Worm (Caenorhabditis elegans) whole organism, young adult: ENCODE results near the gene mrpl-22.

Experiments used
- B0019.2 ChIP-seq: fragments of 200-800 bp; sonication (Bioruptor generic); conservative IDR thresholded peaks from 2 replicates; pipeline ENCODE4 v1.3.6; 2022; ENCODE audit warnings: missing genetic modification reagents, missing genetic modification characterization, missing compliant biosample characterization
- B0035.1 ChIP-seq: sonication (generic microtip); optimal IDR thresholded peaks from 2 replicates; lab custom pipeline; 2016; ENCODE audit warnings: missing genetic modification characterization, mild to moderate bottlenecking, missing compliant biosample characterization, missing genotype, missing genetic modification reagents
- B0261.1 ChIP-seq: sonication (generic microtip); optimal IDR thresholded peaks from 2 replicates; lab custom pipeline; 2016; ENCODE audit warnings: mild to moderate bottlenecking, missing genetic modification characterization, moderate library complexity, missing compliant biosample characterization
- C06A6.2 ChIP-seq: fragments of 200-800 bp; sonication (Bioruptor generic); conservative IDR thresholded peaks from 2 replicates; pipeline ENCODE4 v1.3.6; 2022; ENCODE audit warnings: missing genetic modification characterization, missing compliant biosample characterization
- C17E4.6 ChIP-seq: fragments of 200-800 bp; sonication (Bioruptor generic); IDR thresholded peaks from 2 replicates; pipeline ENCODE4 v1.3.6; 2022; ENCODE audit warnings: missing genetic modification reagents, missing genetic modification characterization, missing compliant biosample characterization
- F10E7.11 ChIP-seq: sonication (generic microtip); optimal IDR thresholded peaks from 2 replicates; lab custom pipeline; 2017; ENCODE audit warnings: mild to moderate bottlenecking, missing genetic modification characterization, moderate library complexity, missing compliant biosample characterization
- F23B12.7 ChIP-seq: sonication (generic microtip); optimal IDR thresholded peaks from 2 replicates; lab custom pipeline; 2017; ENCODE audit warnings: missing genetic modification characterization, mild to moderate bottlenecking, missing compliant biosample characterization, antibody characterized with exemption, moderate library complexity; ENCODE audit not compliant: insufficient read depth
- F33H1.4 ChIP-seq: fragments of 200-800 bp; sonication (Bioruptor generic); IDR thresholded peaks from 2 replicates; pipeline ENCODE4 v1.3.6; 2022; ENCODE audit warnings: missing genetic modification reagents, missing genetic modification characterization, missing compliant biosample characterization
- K11D2.4 ChIP-seq: fragments of 200-800 bp; sonication (Bioruptor generic); IDR thresholded peaks from 2 replicates; pipeline ENCODE4 v1.3.6; 2022; ENCODE audit warnings: missing genetic modification reagents, missing genetic modification characterization, missing compliant biosample characterization
- T07F8.4 ChIP-seq: sonication (generic microtip); optimal IDR thresholded peaks from 2 replicates; lab custom pipeline; 2016; ENCODE audit warnings: mild to moderate bottlenecking, missing genetic modification characterization, moderate library complexity, missing compliant biosample characterization
- Y56A3A.18 ChIP-seq: fragments of 200-800 bp; sonication (Bioruptor generic); IDR thresholded peaks from 2 replicates; pipeline ENCODE4 v1.3.6; 2022; ENCODE audit warnings: missing genetic modification reagents, missing genetic modification characterization, missing compliant biosample characterization
- ama-1 ChIP-seq, 3 experiments: fragments of 150-350 bp in 1 of 3; sonication (generic microtip) in 2 of 3; optimal IDR thresholded peaks; 2 replicates each; lab custom pipeline; 2014 to 2018; ENCODE audit warnings: missing biosample characterization in 2 of 3, missing genetic modification characterization in 2 of 3, missing genetic modification reagents in 2 of 3
- aptf-2 ChIP-seq: fragments of 200-800 bp; sonication (Bioruptor generic); conservative IDR thresholded peaks from 2 replicates; pipeline ENCODE4 v1.3.6; 2022; ENCODE audit warnings: missing genetic modification reagents, missing genetic modification characterization, missing compliant biosample characterization
- aptf-3 ChIP-seq: fragments of 200-800 bp; sonication (Bioruptor generic); IDR thresholded peaks from 2 replicates; pipeline ENCODE4 v1.3.6; 2022; ENCODE audit warnings: missing genetic modification characterization, missing compliant biosample characterization
- atf-7 ChIP-seq: sonication (generic microtip); optimal IDR thresholded peaks from 2 replicates; lab custom pipeline; 2017; ENCODE audit warnings: mild to moderate bottlenecking, missing genetic modification characterization, missing compliant biosample characterization
- attf-5 ChIP-seq: fragments of 200-800 bp; sonication (Bioruptor generic); optimal IDR thresholded peaks from 2 replicates; lab custom pipeline; 2018; ENCODE audit warnings: mild to moderate bottlenecking, missing genetic modification characterization, missing compliant biosample characterization
- ccch-3 ChIP-seq: fragments of 200-800 bp; sonication (Bioruptor generic); optimal IDR thresholded peaks from 2 replicates; lab custom pipeline; 2018; ENCODE audit warnings: mild to moderate bottlenecking, missing genetic modification characterization, missing compliant biosample characterization
- cebp-2 ChIP-seq: fragments of 200-800 bp; sonication (Bioruptor generic); IDR thresholded peaks from 2 replicates; pipeline ENCODE4 v1.3.6; 2022; ENCODE audit warnings: missing genetic modification characterization, missing compliant biosample characterization
- ceh-40 ChIP-seq: fragments of 200-800 bp; sonication (Bioruptor generic); IDR thresholded peaks from 2 replicates; pipeline ENCODE4 v1.3.6; 2022; ENCODE audit warnings: missing genetic modification characterization, missing compliant biosample characterization
- ceh-58 ChIP-seq: fragments of 200-800 bp; sonication (Bioruptor generic); IDR thresholded peaks from 2 replicates; pipeline ENCODE4 v1.3.6; 2022; ENCODE audit warnings: missing genetic modification characterization, missing compliant biosample characterization
- ceh-79 ChIP-seq: sonication (generic microtip); optimal IDR thresholded peaks from 2 replicates; lab custom pipeline; 2017; ENCODE audit warnings: mild to moderate bottlenecking, missing genetic modification characterization, missing compliant biosample characterization
- die-1 ChIP-seq: sonication (generic microtip); optimal IDR thresholded peaks from 2 replicates; lab custom pipeline; 2016; ENCODE audit warnings: missing genotype, mild to moderate bottlenecking, missing genetic modification characterization, missing compliant biosample characterization
- dox-1 ChIP-seq: fragments of 200-800 bp; sonication (Bioruptor generic); IDR thresholded peaks from 2 replicates; pipeline ENCODE4 v1.3.6; 2022; ENCODE audit warnings: missing genetic modification reagents, missing genetic modification characterization, missing compliant biosample characterization
- efl-1 ChIP-seq: fragments of 150-350 bp; optimal IDR thresholded peaks from 2 replicates; lab custom pipeline; 2014; ENCODE audit warnings: missing biosample characterization, missing genetic modification reagents, missing genetic modification characterization
- egrh-3 ChIP-seq: fragments of 200-800 bp; sonication (Bioruptor generic); IDR thresholded peaks from 2 replicates; pipeline ENCODE4 v1.3.6; 2022; ENCODE audit warnings: missing genetic modification reagents, missing genetic modification characterization, missing compliant biosample characterization
- ekl-4 ChIP-seq: fragments of 200-800 bp; sonication (Bioruptor generic); IDR thresholded peaks from 2 replicates; pipeline ENCODE4 v1.3.6; 2022; ENCODE audit warnings: missing genetic modification reagents, missing genetic modification characterization, missing compliant biosample characterization
- fkh-3 ChIP-seq: sonication (generic microtip); optimal IDR thresholded peaks from 2 replicates; lab custom pipeline; 2016; ENCODE audit warnings: mild to moderate bottlenecking, missing genetic modification characterization, missing compliant biosample characterization
- him-1 ChIP-seq: sonication (generic microtip); optimal IDR thresholded peaks from 2 replicates; lab custom pipeline; 2016; ENCODE audit warnings: missing genotype, missing genetic modification reagents, missing genetic modification characterization, missing compliant biosample characterization
- hmg-1.2 ChIP-seq: fragments of 200-800 bp; sonication (Bioruptor generic); IDR thresholded peaks from 2 replicates; pipeline ENCODE4 v1.3.6; 2022; ENCODE audit warnings: missing genetic modification reagents, missing genetic modification characterization, missing compliant biosample characterization
- hrde-1 ChIP-seq: sonication (generic microtip); optimal IDR thresholded peaks from 2 replicates; lab custom pipeline; 2016; ENCODE audit warnings: missing genetic modification characterization, mild to moderate bottlenecking, missing compliant biosample characterization, moderate library complexity, missing genotype, missing genetic modification reagents, borderline replicate concordance
- lir-1 ChIP-seq: fragments of 200-800 bp; sonication (Bioruptor generic); conservative IDR thresholded peaks from 2 replicates; pipeline ENCODE4 v1.3.6; 2022; ENCODE audit warnings: missing genetic modification reagents, missing genetic modification characterization, missing compliant biosample characterization
- madf-10 ChIP-seq: sonication (generic microtip); optimal IDR thresholded peaks from 2 replicates; lab custom pipeline; 2016; ENCODE audit warnings: mild to moderate bottlenecking, missing genetic modification characterization, missing compliant biosample characterization
- madf-3 ChIP-seq: fragments of 200-800 bp; sonication (Bioruptor generic); IDR thresholded peaks from 2 replicates; pipeline ENCODE4 v1.3.6; 2022; ENCODE audit warnings: missing genetic modification reagents, missing genetic modification characterization, missing compliant biosample characterization
- madf-6 ChIP-seq: fragments of 200-800 bp; sonication (Bioruptor generic); IDR thresholded peaks from 2 replicates; pipeline ENCODE4 v1.3.6; 2022; ENCODE audit warnings: missing genetic modification reagents, missing genetic modification characterization, missing compliant biosample characterization
- madf-8 ChIP-seq: fragments of 200-800 bp; sonication (Bioruptor generic); conservative IDR thresholded peaks from 2 replicates; pipeline ENCODE4 v1.3.6; 2022; ENCODE audit warnings: missing genetic modification reagents, missing genetic modification characterization, missing compliant biosample characterization
- mel-28 ChIP-seq: sonication (generic microtip); optimal IDR thresholded peaks from 2 replicates; lab custom pipeline; 2016; ENCODE audit warnings: borderline replicate concordance, mild to moderate bottlenecking, missing genetic modification characterization, missing compliant biosample characterization
- mxl-1 ChIP-seq: sonication (generic microtip); optimal IDR thresholded peaks from 2 replicates; lab custom pipeline; 2016; ENCODE audit warnings: missing genetic modification characterization, missing compliant biosample characterization
- nhr-179 ChIP-seq: sonication (generic microtip); optimal IDR thresholded peaks from 2 replicates; lab custom pipeline; 2016; ENCODE audit warnings: mild to moderate bottlenecking, missing genetic modification characterization, missing compliant biosample characterization
- nhr-27 ChIP-seq: fragments of 200-800 bp; sonication (Bioruptor generic); optimal IDR thresholded peaks from 2 replicates; lab custom pipeline; 2018; ENCODE audit warnings: mild to moderate bottlenecking, missing genetic modification characterization, moderate library complexity, missing compliant biosample characterization
- nhr-80 ChIP-seq: sonication (generic microtip); optimal IDR thresholded peaks from 2 replicates; lab custom pipeline; 2016; ENCODE audit warnings: missing genetic modification characterization, missing compliant biosample characterization
- nhr-90 ChIP-seq: sonication (generic microtip); optimal IDR thresholded peaks from 2 replicates; lab custom pipeline; 2016; ENCODE audit warnings: missing genotype, mild to moderate bottlenecking, missing genetic modification characterization, missing compliant biosample characterization
- rcor-1 ChIP-seq: fragments of 200-800 bp; sonication (Bioruptor generic); IDR thresholded peaks from 2 replicates; pipeline ENCODE4 v1.3.6; 2022; ENCODE audit warnings: missing genetic modification reagents, missing genetic modification characterization, missing compliant biosample characterization
- repo-1 ChIP-seq: sonication (generic microtip); optimal IDR thresholded peaks from 2 replicates; lab custom pipeline; 2017; ENCODE audit warnings: mild to moderate bottlenecking, missing genetic modification characterization, missing compliant biosample characterization
- snpc-1.3 ChIP-seq: sonication (generic microtip); optimal IDR thresholded peaks from 2 replicates; lab custom pipeline; 2017; ENCODE audit warnings: missing genetic modification characterization, mild to moderate bottlenecking, missing compliant biosample characterization, antibody characterized with exemption, moderate library complexity, missing genotype, missing genetic modification reagents; ENCODE audit not compliant: insufficient read depth
- tbp1 ChIP-seq: fragments of 200-800 bp; sonication (Bioruptor generic); optimal IDR thresholded peaks from 2 replicates; lab custom pipeline; 2018; ENCODE audit warnings: mild to moderate bottlenecking, missing genetic modification characterization, missing compliant biosample characterization
- zfh-2 ChIP-seq: fragments of 200-800 bp; sonication (Bioruptor generic); conservative IDR thresholded peaks from 2 replicates; pipeline ENCODE4 v1.3.6; 2022; ENCODE audit warnings: missing genetic modification reagents, missing genetic modification characterization, missing compliant biosample characterization
- zim-3 ChIP-seq: sonication (generic microtip); optimal IDR thresholded peaks from 2 replicates; lab custom pipeline; 2017; ENCODE audit warnings: mild to moderate bottlenecking, missing genetic modification characterization, moderate library complexity, missing compliant biosample characterization
- ztf-3 ChIP-seq: fragments of 200-800 bp; sonication (Bioruptor generic); optimal IDR thresholded peaks from 2 replicates; lab custom pipeline; 2018; ENCODE audit warnings: mild to moderate bottlenecking, missing genetic modification characterization, missing compliant biosample characterization

The mrpl-22 gene

DNA sequence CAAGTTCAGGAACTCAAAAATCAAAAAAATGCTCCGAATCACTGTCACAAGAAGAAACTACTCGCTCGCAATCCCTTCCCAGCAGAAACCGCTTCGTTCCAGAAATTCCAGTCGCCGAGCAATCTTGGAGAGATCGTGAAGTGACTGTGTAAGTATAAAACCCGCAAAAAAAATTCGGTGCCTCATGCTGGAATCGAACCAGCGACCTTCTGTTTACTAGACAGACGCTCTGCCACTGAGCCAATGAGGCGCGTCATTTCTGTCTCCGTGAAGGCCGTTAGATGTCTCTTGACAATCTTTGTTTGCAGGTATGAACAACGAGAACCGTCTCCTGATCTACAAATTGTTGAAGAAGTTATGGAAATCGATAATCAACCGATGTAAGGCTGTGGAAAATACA, 9.3 kb downstream of the mrpl-22 start:
- TF ChIP-seq mxl-1 (tag; lab: Kevin White, UChicago) = peak; percentile 52
- TF ChIP-seq mel-28 (tag; lab: Kevin White, UChicago) = peak; percentile 49
- TF ChIP-seq hrde-1 (tag; lab: Kevin White, UChicago) = peak; percentile 62
- TF ChIP-seq zfh-2 (GFP tag; lab: Robert Waterston, UW) = peak; percentile 55; the same call in 1 of the 2 replicates
- TF ChIP-seq attf-5 = peak; percentile 58
- TF ChIP-seq madf-6 (GFP tag; lab: Robert Waterston, UW) = peak; percentile 77
- 0 out of 2 replicates have a peak, but pooled peaks have one; percentile 21 for TF ChIP-seq Y56A3A.18 (GFP tag; lab: Robert Waterston, UW)
- TF ChIP-seq B0019.2 = 0 out of 2 replicates have a peak, but pooled peaks have one; percentile 22
- no peak for TF ChIP-seq egrh-3
- peak; percentile 6 for TF ChIP-seq F23B12.7 (tag; lab: Kevin White, UChicago)
- 0 out of 2 replicates have a peak, but pooled peaks have one; percentile 62 for TF ChIP-seq ceh-40
- TF ChIP-seq madf-3 (GFP tag; lab: Robert Waterston, UW) = peak; percentile 83
- TF ChIP-seq tbp1 = peak; percentile 99
- no peak for TF ChIP-seq C17E4.6 (GFP tag; lab: Robert Waterston, UW)
- TF ChIP-seq T07F8.4 (tag; lab: Kevin White, UChicago) = peak; percentile 70
- peak; percentile 5 for TF ChIP-seq efl-1 (GFP tag; lab: Kevin White, UChicago)
- peak; percentile 86 for TF ChIP-seq B0261.1 (tag; lab: Kevin White, UChicago)
- TF ChIP-seq F10E7.11 = peak; percentile 51
- 0 out of 2 replicates have a peak, but pooled peaks have one; percentile 45 for TF ChIP-seq cebp-2 (GFP tag; lab: Robert Waterston, UW)
- peak; percentile 42 for TF ChIP-seq him-1 (tag; lab: Kevin White, UChicago)
- TF ChIP-seq K11D2.4 = 0 out of 2 replicates have a peak, but pooled peaks have one; percentile 36
- peak; percentile 19 for TF ChIP-seq atf-7 (tag; lab: Kevin White, UChicago)
- TF ChIP-seq nhr-90 (tag; lab: Kevin White, UChicago) = peak; percentile 75
- TF ChIP-seq madf-8 (GFP tag; lab: Robert Waterston, UW) = no peak; the same call in 1 of the 2 replicates
- TF ChIP-seq B0035.1 (tag; lab: Kevin White, UChicago) = peak; percentile 19
- TF ChIP-seq snpc-1.3 (tag; lab: Kevin White, UChicago) = peak; percentile 80
- no peak for TF ChIP-seq nhr-179 (tag; lab: Kevin White, UChicago)
- peak; percentile 18 for TF ChIP-seq repo-1 (tag; lab: Kevin White, UChicago)
- TF ChIP-seq ceh-58 (GFP tag; lab: Robert Waterston, UW) = peak; percentile 80; the same call in 1 of the 2 replicates
- peak; percentile 68 for TF ChIP-seq lir-1 (GFP tag; lab: Robert Waterston, UW)
- peak; percentile 88 for TF ChIP-seq dox-1 (GFP tag; lab: Robert Waterston, UW)
- TF ChIP-seq madf-10 = peak; percentile 39
- TF ChIP-seq C06A6.2 (GFP tag; lab: Robert Waterston, UW) = no peak
- TF ChIP-seq rcor-1 (GFP tag; lab: Robert Waterston, UW) = peak; percentile 51; the same call in 1 of the 2 replicates
- peak; percentile 31 for TF ChIP-seq F33H1.4 (GFP tag; lab: Robert Waterston, UW)
- TF ChIP-seq ztf-3 (GFP tag; lab: Kevin White, UChicago) = no peak
- TF ChIP-seq ccch-3 (GFP tag; lab: Kevin White, UChicago) = no peak
- TF ChIP-seq nhr-80 (tag; lab: Kevin White, UChicago) = peak; percentile 15
- TF ChIP-seq ama-1 (optimal IDR thresholded peaks at IDR 0.05; lab: Kevin White, UChicago) = no peak
- TF ChIP-seq ama-1 (GFP tag; optimal IDR thresholded peaks at IDR 0.05; lab: Kevin White, UChicago) = peak; percentile 68 to 78
- 0 out of 2 replicates have a peak, but pooled peaks have one; percentile 68 for TF ChIP-seq aptf-3
- peak; percentile 81 for TF ChIP-seq ekl-4 (GFP tag; lab: Robert Waterston, UW)
- peak; percentile 70 for TF ChIP-seq zim-3 (tag; lab: Kevin White, UChicago)
- peak; percentile 23 for TF ChIP-seq nhr-27 (tag; lab: Kevin White, UChicago)
- peak; percentile 75 for TF ChIP-seq die-1
- no peak for TF ChIP-seq aptf-2
- TF ChIP-seq fkh-3 (tag; lab: Kevin White, UChicago) = no peak
- TF ChIP-seq ceh-79 (tag; lab: Kevin White, UChicago) = peak; percentile 53
- peak; percentile 67 for TF ChIP-seq hmg-1.2
